Fruit fly (Drosophila melanogaster) whole organism, prepupa: Measurements from ENCODE around the gene CG17681.
A peak's percentile ranks its signal among the peaks of the same experiment; 100 is the strongest.

Source experiments
- Blimp-1 ChIP-seq: fragments of 200-800 bp; sonication (Bioruptor generic); optimal IDR thresholded peaks from 3 replicates; lab custom pipeline; 2017; ENCODE audit warnings: missing biosample characterization, missing genetic modification characterization, mild to moderate bottlenecking, moderate library complexity, missing genetic modification reagents
- CG10631 ChIP-seq: fragments of 200-800 bp; sonication (Bioruptor generic); optimal IDR thresholded peaks from 2 replicates; lab custom pipeline; 2016; ENCODE audit warnings: missing biosample characterization, missing genetic modification characterization
- CG10669 ChIP-seq: fragments of 200-800 bp; sonication (Bioruptor generic); optimal IDR thresholded peaks from 3 replicates; lab custom pipeline; 2018; ENCODE audit warnings: missing biosample characterization, mild to moderate bottlenecking, missing genetic modification characterization, moderate library complexity
- CG11294 ChIP-seq: fragments of 200-800 bp; sonication (Bioruptor generic); IDR thresholded peaks from 2 replicates; pipeline ENCODE4 v1.3.6; 2022; ENCODE audit warnings: missing biosample characterization, missing genetic modification characterization
- CG11762 ChIP-seq: fragments of 200-800 bp; sonication (Bioruptor generic); optimal IDR thresholded peaks from 3 replicates; lab custom pipeline; 2016; ENCODE audit warnings: missing biosample characterization, missing genetic modification characterization; ENCODE audit not compliant: insufficient read depth
- CG11902 ChIP-seq: fragments of 200-800 bp; sonication (Bioruptor generic); optimal IDR thresholded peaks from 3 replicates; lab custom pipeline; 2016; ENCODE audit warnings: missing biosample characterization, missing genetic modification characterization
- CG15336 ChIP-seq: fragments of 200-800 bp; sonication (Bioruptor generic); IDR thresholded peaks from 2 replicates; pipeline ENCODE4 v1.3.6; 2022; ENCODE audit warnings: missing biosample characterization, missing genetic modification characterization
- CG1621 ChIP-seq: fragments of 200-800 bp; sonication (Bioruptor generic); optimal IDR thresholded peaks from 3 replicates; lab custom pipeline; 2018; ENCODE audit warnings: missing biosample characterization, mild to moderate bottlenecking, missing genetic modification characterization
- CG3032 ChIP-seq: fragments of 200-800 bp; optimal IDR thresholded peaks from 2 replicates; lab custom pipeline; 2019; ENCODE audit warnings: missing biosample characterization, mild to moderate bottlenecking, missing genetic modification characterization, moderate library complexity
- CG6276 ChIP-seq: fragments of 200-800 bp; sonication (Bioruptor generic); optimal IDR thresholded peaks from 2 replicates; lab custom pipeline; 2017; ENCODE audit warnings: missing biosample characterization, mild to moderate bottlenecking, missing genetic modification characterization
- CG6792 ChIP-seq: fragments of 200-800 bp; sonication (Bioruptor generic); optimal IDR thresholded peaks from 3 replicates; lab custom pipeline; 2016; ENCODE audit warnings: missing biosample characterization, missing genetic modification characterization
- CG6808 ChIP-seq: fragments of 200-800 bp; sonication (Bioruptor generic); optimal IDR thresholded peaks from 3 replicates; lab custom pipeline; 2017; ENCODE audit warnings: missing biosample characterization, missing genetic modification characterization, mild to moderate bottlenecking, moderate library complexity, missing genetic modification reagents
- CG8119 ChIP-seq: fragments of 200-800 bp; sonication (Bioruptor generic); IDR thresholded peaks from 3 replicates; pipeline ENCODE4 v1.3.6; 2022; ENCODE audit warnings: missing biosample characterization, missing genetic modification characterization
- CG8319 ChIP-seq: fragments of 200-800 bp; sonication (Bioruptor generic); optimal IDR thresholded peaks from 3 replicates; lab custom pipeline; 2016; ENCODE audit warnings: missing biosample characterization, missing genetic modification characterization
- Eip78C ChIP-seq: fragments of 200-800 bp; sonication (Bioruptor generic); peaks from one replicate; lab custom pipeline; 2016; ENCODE audit warnings: missing biosample characterization, missing genetic modification characterization
- Eip93F ChIP-seq: fragments of 200-800 bp; sonication (Bioruptor generic); optimal IDR thresholded peaks from 2 replicates; lab custom pipeline; 2016; ENCODE audit warnings: missing biosample characterization, mild to moderate bottlenecking, missing genetic modification characterization
- Gug ChIP-seq: fragments of 200-800 bp; sonication (Bioruptor generic); IDR thresholded peaks from 2 replicates; pipeline ENCODE4 v1.3.6; 2022; ENCODE audit warnings: missing biosample characterization, missing genetic modification characterization
- Hr38 ChIP-seq: sonication (Bioruptor generic); optimal IDR thresholded peaks from 2 replicates; lab custom pipeline; 2016; ENCODE audit warnings: missing biosample characterization, missing genetic modification characterization
- Hr39 ChIP-seq: fragments of 200-800 bp; sonication (Bioruptor generic); optimal IDR thresholded peaks from 2 replicates; lab custom pipeline; 2016; ENCODE audit warnings: missing biosample characterization, missing genetic modification characterization
- Hr4 ChIP-seq: fragments of 200-800 bp; sonication (Bioruptor generic); optimal IDR thresholded peaks from 3 replicates; lab custom pipeline; 2016; ENCODE audit warnings: missing biosample characterization, missing genetic modification characterization
- Lpt ChIP-seq: fragments of 200-800 bp; sonication (Bioruptor generic); optimal IDR thresholded peaks from 3 replicates; lab custom pipeline; 2016; ENCODE audit warnings: missing biosample characterization, missing genetic modification characterization
- Met ChIP-seq: fragments of 200-800 bp; sonication (Bioruptor generic); optimal IDR thresholded peaks from 3 replicates; lab custom pipeline; 2016; ENCODE audit warnings: missing biosample characterization, missing genetic modification characterization
- OdsH ChIP-seq: fragments of 200-800 bp; sonication (Bioruptor generic); optimal IDR thresholded peaks from 3 replicates; lab custom pipeline; 2016; ENCODE audit warnings: missing biosample characterization, missing genetic modification characterization
- Sox102F ChIP-seq: fragments of 200-800 bp; sonication (Bioruptor generic); optimal IDR thresholded peaks from 2 replicates; lab custom pipeline; 2016; ENCODE audit warnings: missing biosample characterization, mild to moderate bottlenecking, missing genetic modification characterization
- acj6 ChIP-seq: fragments of 200-800 bp; sonication (Bioruptor generic); optimal IDR thresholded peaks from 3 replicates; lab custom pipeline; 2016; ENCODE audit warnings: missing biosample characterization, missing genetic modification characterization
- cyc ChIP-seq: fragments of 200-800 bp; sonication (Bioruptor generic); optimal IDR thresholded peaks from 3 replicates; lab custom pipeline; 2016; ENCODE audit warnings: missing biosample characterization, missing genetic modification characterization
- dsx ChIP-seq: fragments of 200-800 bp; optimal IDR thresholded peaks from 3 replicates; lab custom pipeline; 2019; ENCODE audit warnings: missing biosample characterization, mild to moderate bottlenecking, missing genetic modification characterization, moderate library complexity; ENCODE audit not compliant: poor library complexity, severe bottlenecking
- eg ChIP-seq: fragments of 200-800 bp; sonication (Bioruptor generic); IDR thresholded peaks from 3 replicates; pipeline ENCODE4 v1.3.6; 2022; ENCODE audit warnings: missing biosample characterization, missing genetic modification characterization
- esn ChIP-seq: fragments of 200-800 bp; sonication (Bioruptor generic); optimal IDR thresholded peaks from 2 replicates; lab custom pipeline; 2016; ENCODE audit warnings: missing biosample characterization, mild to moderate bottlenecking, missing genetic modification characterization, moderate library complexity
- fd59A ChIP-seq: fragments of 200-800 bp; sonication (Bioruptor generic); optimal IDR thresholded peaks from 2 replicates; lab custom pipeline; 2017; ENCODE audit warnings: missing biosample characterization, mild to moderate bottlenecking, missing genetic modification characterization, missing genetic modification reagents
- fkh ChIP-seq: fragments of 200-800 bp; sonication (Bioruptor generic); optimal IDR thresholded peaks from 3 replicates; lab custom pipeline; 2017; ENCODE audit warnings: missing biosample characterization, mild to moderate bottlenecking, missing genetic modification characterization, moderate library complexity
- spab ChIP-seq: fragments of 200-800 bp; sonication (Bioruptor generic); optimal IDR thresholded peaks from 2 replicates; lab custom pipeline; 2017; ENCODE audit warnings: missing biosample characterization, mild to moderate bottlenecking, missing genetic modification characterization, missing genetic modification reagents
- svp ChIP-seq: fragments of 200-800 bp; sonication (Bioruptor generic); peaks from one replicate; lab custom pipeline; 2016; ENCODE audit warnings: missing biosample characterization, missing genetic modification characterization
- topi ChIP-seq: fragments of 200-800 bp; sonication (Bioruptor generic); optimal IDR thresholded peaks from 3 replicates; lab custom pipeline; 2016; ENCODE audit warnings: missing biosample characterization, missing genetic modification characterization
- vri ChIP-seq: fragments of 200-800 bp; sonication (Bioruptor generic); optimal IDR thresholded peaks from 3 replicates; lab custom pipeline; 2016; ENCODE audit warnings: missing biosample characterization, mild to moderate bottlenecking, missing genetic modification characterization

Gene CG17681

DNA sequence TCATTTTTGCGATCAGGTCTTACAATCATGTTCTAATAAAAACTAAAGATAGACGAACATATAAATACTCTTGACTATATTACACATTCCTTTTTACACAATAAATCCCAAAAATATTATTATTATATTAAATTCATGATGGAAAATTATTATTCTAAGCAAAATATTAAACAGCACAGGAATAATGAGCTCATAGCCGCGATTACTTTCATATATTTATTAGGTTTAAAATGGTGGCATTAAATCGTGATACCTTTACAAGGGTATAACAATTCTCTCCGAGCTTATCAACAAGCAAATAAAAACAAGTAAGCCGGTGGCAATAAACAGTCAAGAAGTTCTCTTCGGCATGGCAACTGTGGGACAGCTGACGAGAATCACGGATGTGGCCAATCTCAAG, at the start of gene CG17681:
TSS of gene CG17681 (plus strand) at position 56 of the 400 bp plus-strand sequence.
- TF ChIP-seq esn (GFP tag; lab: Kevin White, UChicago) (peak; percentile 18), CG15336 (GFP tag; lab: Robert Waterston, UW) (no peak), Gug (GFP tag; lab: Robert Waterston, UW) (no peak), fkh (GFP tag; lab: Kevin White, UChicago) (peak; percentile 54), Sox102F (GFP tag; lab: Kevin White, UChicago) (no peak), cyc (GFP tag; lab: Kevin White, UChicago) (peak; percentile 42), CG10631 (GFP tag; lab: Kevin White, UChicago) (peak; percentile 21), Hr39 (GFP tag; lab: Kevin White, UChicago) (peak; percentile 1), fd59A (GFP tag; lab: Kevin White, UChicago) (no peak), OdsH (GFP tag; lab: Kevin White, UChicago) (peak; percentile 44), topi (peak; percentile 37)

DNA sequence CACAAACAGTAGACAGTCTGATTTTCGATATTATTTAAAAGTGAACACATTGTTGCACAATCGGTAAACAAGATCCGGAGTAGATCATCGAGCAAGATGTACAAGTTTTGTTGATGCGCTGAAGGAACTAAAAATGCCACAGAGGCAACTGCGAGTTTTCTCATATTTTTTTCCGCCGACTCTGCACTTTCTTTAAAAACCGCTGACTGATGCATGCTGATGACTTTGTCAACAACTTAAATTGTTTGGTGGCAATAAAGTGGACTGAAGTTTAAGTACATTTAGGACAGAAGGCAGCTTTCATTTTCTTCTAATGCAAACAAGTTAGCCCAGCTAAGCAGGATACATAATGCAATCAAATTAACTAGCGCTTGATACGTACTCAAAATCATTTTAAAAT, 40.5 kb upstream of the CG17681 start:
- TF ChIP-seq CG8119 (GFP tag; lab: Robert Waterston, UW) (no peak), CG10669 (GFP tag; lab: Kevin White, UChicago) (no peak), CG11762 (no peak), Hr4 (GFP tag; lab: Kevin White, UChicago) (no peak), eg (GFP tag; lab: Robert Waterston, UW) (no peak), Lpt (GFP tag; lab: Kevin White, UChicago) (no peak), CG11294 (GFP tag; lab: Robert Waterston, UW) (no peak), spab (GFP tag; lab: Kevin White, UChicago) (no peak), CG15336 (GFP tag; lab: Robert Waterston, UW) (no peak), CG11902 (GFP tag; lab: Kevin White, UChicago) (no peak), dsx (GFP tag; lab: Kevin White, UChicago) (no peak), Met (no peak), CG6276 (GFP tag; lab: Kevin White, UChicago) (no peak), Hr38 (GFP tag; lab: Kevin White, UChicago) (no peak), CG6808 (GFP tag; lab: Kevin White, UChicago) (no peak), Hr39 (GFP tag; lab: Kevin White, UChicago) (no peak), acj6 (GFP tag; lab: Kevin White, UChicago) (no peak)

DNA sequence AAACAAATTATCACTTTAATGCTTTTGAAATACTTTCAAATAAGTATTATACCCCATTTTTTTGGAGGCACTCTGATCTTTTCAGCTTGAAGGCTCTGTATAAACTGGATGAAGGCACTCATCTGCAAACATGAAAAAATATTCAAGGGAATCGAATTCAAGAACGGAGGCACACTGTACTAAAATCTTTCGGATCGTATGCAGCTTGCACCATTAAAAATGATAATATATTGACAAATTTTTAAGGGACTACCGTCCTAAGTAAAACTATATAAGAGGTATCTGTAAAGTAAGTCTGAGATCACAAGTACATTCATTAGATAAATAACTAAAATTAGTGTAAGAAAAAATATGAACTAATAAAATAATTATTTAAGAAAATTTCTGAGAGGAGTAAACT, 39.8 kb upstream of the CG17681 start, which contains the start of gene CG44476:
TSS of gene CG44476 (minus strand) at position 101 of the 400 bp plus-strand sequence.
- TF ChIP-seq CG1621 (tag; lab: Kevin White, UChicago) (no peak), fd59A (GFP tag; lab: Kevin White, UChicago) (no peak), svp (GFP tag; lab: Kevin White, UChicago) (no peak), CG3032 (tag; lab: Kevin White, UChicago) (no peak), cyc (GFP tag; lab: Kevin White, UChicago) (no peak), Blimp-1 (GFP tag; lab: Kevin White, UChicago) (no peak), CG8319 (GFP tag; lab: Kevin White, UChicago) (no peak), CG6792 (GFP tag; lab: Kevin White, UChicago) (no peak)

DNA sequence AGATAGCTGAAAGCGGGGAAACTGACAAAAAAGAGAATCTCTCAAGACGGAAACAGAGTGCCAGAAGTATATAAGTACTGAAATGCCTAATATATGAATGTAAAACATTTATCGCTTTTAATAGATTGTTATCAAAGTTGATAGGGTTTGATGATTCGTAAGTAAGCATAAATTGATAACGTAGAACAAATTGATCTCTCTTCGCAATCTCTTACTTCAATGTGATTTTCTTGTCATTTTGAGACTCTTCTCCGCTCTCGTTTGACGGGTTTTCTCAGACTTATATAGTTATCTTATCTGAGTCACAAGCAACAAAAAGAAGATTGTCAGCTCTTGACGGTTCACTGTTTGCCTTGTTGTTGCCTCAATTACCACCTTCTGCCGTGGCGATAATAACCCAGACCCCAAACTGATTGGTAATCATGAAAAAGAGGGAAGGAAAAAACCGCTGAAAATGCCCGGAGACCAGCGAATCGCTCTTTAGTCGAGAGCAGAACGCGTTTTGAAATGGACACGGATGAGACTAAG, 38.7 kb upstream of the CG17681 start, which contains the start of gene CG15152:
TSS of gene CG15152 (plus strand) at position 372 of the 528 bp plus-strand sequence.
- TF ChIP-seq svp (GFP tag; lab: Kevin White, UChicago) (peak; percentile 77), Eip93F (peak; percentile 48), acj6 (GFP tag; lab: Kevin White, UChicago) (no peak), vri (GFP tag; lab: Kevin White, UChicago) (peak; percentile 22), CG11762 (no peak), Eip78C (GFP tag; lab: Kevin White, UChicago) (peak; percentile 6)
